Worm (Caenorhabditis elegans) whole organism, young adult: Measurements from ENCODE around the gene M176.11.

Experiments used
- F10E7.11 ChIP-seq: sonication (generic microtip); optimal IDR thresholded peaks from 2 replicates; lab custom pipeline; 2017; ENCODE audit warnings: mild to moderate bottlenecking, missing genetic modification characterization, moderate library complexity, missing compliant biosample characterization
- F37B4.10 ChIP-seq: fragments of 200-800 bp; sonication (Bioruptor generic); IDR thresholded peaks from 2 replicates; pipeline ENCODE4 v1.3.6; 2022; ENCODE audit warnings: missing genetic modification characterization, missing compliant biosample characterization
- F49E8.2 ChIP-seq: sonication (generic microtip); optimal IDR thresholded peaks from 3 replicates; lab custom pipeline; 2017; ENCODE audit warnings: missing genetic modification characterization, mild to moderate bottlenecking, missing compliant biosample characterization, antibody characterized with exemption, moderate library complexity; ENCODE audit not compliant: insufficient read depth
- F52B5.7 ChIP-seq: sonication (generic microtip); optimal IDR thresholded peaks from 2 replicates; lab custom pipeline; 2016; ENCODE audit warnings: mild to moderate bottlenecking, missing genetic modification characterization, missing compliant biosample characterization
- F57A8.1 ChIP-seq: fragments of 200-800 bp; sonication (Bioruptor generic); optimal IDR thresholded peaks from 2 replicates; lab custom pipeline; 2018; ENCODE audit warnings: mild to moderate bottlenecking, missing genetic modification characterization, moderate library complexity, missing compliant biosample characterization
- F57C9.4 ChIP-seq: sonication (generic microtip); optimal IDR thresholded peaks from 2 replicates; lab custom pipeline; 2017; ENCODE audit warnings: mild to moderate bottlenecking, missing genetic modification characterization, missing compliant biosample characterization
- K12H6.12 ChIP-seq: fragments of 200-800 bp; sonication (Bioruptor generic); optimal IDR thresholded peaks from 2 replicates; lab custom pipeline; 2018; ENCODE audit warnings: mild to moderate bottlenecking, missing genetic modification characterization, missing compliant biosample characterization
- Y67H2A.10 ChIP-seq: fragments of 200-800 bp; sonication (Bioruptor generic); conservative IDR thresholded peaks from 2 replicates; pipeline ENCODE4 v1.3.6; 2022; ENCODE audit warnings: missing genetic modification reagents, missing genetic modification characterization, missing compliant biosample characterization
- Y79H2A.3 ChIP-seq: fragments of 200-800 bp; sonication (Bioruptor generic); conservative IDR thresholded peaks from 2 replicates; pipeline ENCODE4 v1.3.6; 2022; ENCODE audit warnings: missing genetic modification reagents, missing genetic modification characterization, missing compliant biosample characterization
- Y95B8A.8 ChIP-seq: fragments of 200-800 bp; sonication (Bioruptor generic); IDR thresholded peaks from 2 replicates; pipeline ENCODE4 v1.3.6; 2022; ENCODE audit warnings: missing genetic modification reagents, missing genetic modification characterization, missing compliant biosample characterization
- aptf-2 ChIP-seq: fragments of 200-800 bp; sonication (Bioruptor generic); conservative IDR thresholded peaks from 2 replicates; pipeline ENCODE4 v1.3.6; 2022; ENCODE audit warnings: missing genetic modification reagents, missing genetic modification characterization, missing compliant biosample characterization
- athp-1 ChIP-seq: sonication (generic microtip); optimal IDR thresholded peaks from 2 replicates; lab custom pipeline; 2017; ENCODE audit warnings: mild to moderate bottlenecking, missing genetic modification characterization, missing compliant biosample characterization
- attf-3 ChIP-seq: fragments of 200-800 bp; sonication (Bioruptor generic); conservative IDR thresholded peaks from 2 replicates; pipeline ENCODE4 v1.3.6; 2022; ENCODE audit warnings: missing genetic modification reagents, missing genetic modification characterization, missing compliant biosample characterization
- attf-5 ChIP-seq: fragments of 200-800 bp; sonication (Bioruptor generic); optimal IDR thresholded peaks from 2 replicates; lab custom pipeline; 2018; ENCODE audit warnings: mild to moderate bottlenecking, missing genetic modification characterization, missing compliant biosample characterization
- bed-1 ChIP-seq: fragments of 200-800 bp; sonication (Bioruptor generic); IDR thresholded peaks from 2 replicates; pipeline ENCODE4 v1.3.6; 2022; ENCODE audit warnings: missing genetic modification reagents, missing genetic modification characterization, missing compliant biosample characterization
- bed-2 ChIP-seq: fragments of 200-800 bp; sonication (Bioruptor generic); IDR thresholded peaks from 2 replicates; pipeline ENCODE4 v1.3.6; 2022; ENCODE audit warnings: missing genetic modification reagents, missing genetic modification characterization, missing compliant biosample characterization
- ceh-100 ChIP-seq: fragments of 200-800 bp; sonication (Bioruptor generic); IDR thresholded peaks from 2 replicates; pipeline ENCODE4 v1.3.6; 2022; ENCODE audit warnings: missing genetic modification reagents, missing genetic modification characterization, missing compliant biosample characterization
- die-1 ChIP-seq: sonication (generic microtip); optimal IDR thresholded peaks from 2 replicates; lab custom pipeline; 2016; ENCODE audit warnings: missing genotype, mild to moderate bottlenecking, missing genetic modification characterization, missing compliant biosample characterization
- dox-1 ChIP-seq: fragments of 200-800 bp; sonication (Bioruptor generic); IDR thresholded peaks from 2 replicates; pipeline ENCODE4 v1.3.6; 2022; ENCODE audit warnings: missing genetic modification reagents, missing genetic modification characterization, missing compliant biosample characterization
- efl-1 ChIP-seq: fragments of 150-350 bp; optimal IDR thresholded peaks from 2 replicates; lab custom pipeline; 2014; ENCODE audit warnings: missing biosample characterization, missing genetic modification reagents, missing genetic modification characterization
- fkh-3 ChIP-seq: sonication (generic microtip); optimal IDR thresholded peaks from 2 replicates; lab custom pipeline; 2016; ENCODE audit warnings: mild to moderate bottlenecking, missing genetic modification characterization, missing compliant biosample characterization
- him-1 ChIP-seq: sonication (generic microtip); optimal IDR thresholded peaks from 2 replicates; lab custom pipeline; 2016; ENCODE audit warnings: missing genotype, missing genetic modification reagents, missing genetic modification characterization, missing compliant biosample characterization
- hlh-12 ChIP-seq: sonication (generic microtip); optimal IDR thresholded peaks from 2 replicates; lab custom pipeline; 2016; ENCODE audit warnings: missing genetic modification characterization, missing compliant biosample characterization
- lin-54 ChIP-seq: fragments of 200-800 bp; sonication (Bioruptor generic); optimal IDR thresholded peaks from 2 replicates; lab custom pipeline; 2018; ENCODE audit warnings: mild to moderate bottlenecking, missing genetic modification characterization, missing compliant biosample characterization
- madf-6 ChIP-seq: fragments of 200-800 bp; sonication (Bioruptor generic); IDR thresholded peaks from 2 replicates; pipeline ENCODE4 v1.3.6; 2022; ENCODE audit warnings: missing genetic modification reagents, missing genetic modification characterization, missing compliant biosample characterization
- mel-28 ChIP-seq: sonication (generic microtip); optimal IDR thresholded peaks from 2 replicates; lab custom pipeline; 2016; ENCODE audit warnings: borderline replicate concordance, mild to moderate bottlenecking, missing genetic modification characterization, missing compliant biosample characterization
- mes-4 ChIP-seq: sonication (generic microtip); optimal IDR thresholded peaks from 2 replicates; lab custom pipeline; 2016; ENCODE audit warnings: missing genotype, missing genetic modification characterization, missing compliant biosample characterization
- mxl-1 ChIP-seq: sonication (generic microtip); optimal IDR thresholded peaks from 2 replicates; lab custom pipeline; 2016; ENCODE audit warnings: missing genetic modification characterization, missing compliant biosample characterization
- nfya-1 ChIP-seq: sonication (generic microtip); optimal IDR thresholded peaks from 2 replicates; lab custom pipeline; 2017; ENCODE audit warnings: antibody characterized with exemption, missing compliant biosample characterization, missing genetic modification characterization, borderline replicate concordance; ENCODE audit not compliant: insufficient read depth
- nhr-120 ChIP-seq: fragments of 200-800 bp; sonication (Bioruptor generic); IDR thresholded peaks from 2 replicates; pipeline ENCODE4 v1.3.6; 2022; ENCODE audit warnings: missing genetic modification characterization, missing compliant biosample characterization
- nhr-179 ChIP-seq: sonication (generic microtip); optimal IDR thresholded peaks from 2 replicates; lab custom pipeline; 2016; ENCODE audit warnings: mild to moderate bottlenecking, missing genetic modification characterization, missing compliant biosample characterization
- nhr-27 ChIP-seq: fragments of 200-800 bp; sonication (Bioruptor generic); optimal IDR thresholded peaks from 2 replicates; lab custom pipeline; 2018; ENCODE audit warnings: mild to moderate bottlenecking, missing genetic modification characterization, moderate library complexity, missing compliant biosample characterization
- pbrm-1 ChIP-seq: fragments of 200-800 bp; sonication (Bioruptor generic); IDR thresholded peaks from 2 replicates; pipeline ENCODE4 v1.3.6; 2022; ENCODE audit warnings: missing genetic modification reagents, missing genetic modification characterization, missing compliant biosample characterization
- rpc-1 ChIP-seq, 2 experiments: fragments of 150-350 bp in 1 of 2; sonication (generic microtip) in 1 of 2; optimal IDR thresholded peaks; 2 replicates each; lab custom pipeline; 2014 to 2018; ENCODE audit warnings: missing biosample characterization in 1 of 2, missing genetic modification characterization in 1 of 2, missing genetic modification reagents in 1 of 2, missing genotype in 1 of 2
- somi-1 ChIP-seq: fragments of 200-800 bp; sonication (Bioruptor generic); optimal IDR thresholded peaks from 2 replicates; lab custom pipeline; 2018; ENCODE audit warnings: mild to moderate bottlenecking, missing genetic modification characterization, missing compliant biosample characterization
- tbp1 ChIP-seq: fragments of 200-800 bp; sonication (Bioruptor generic); optimal IDR thresholded peaks from 2 replicates; lab custom pipeline; 2018; ENCODE audit warnings: mild to moderate bottlenecking, missing genetic modification characterization, missing compliant biosample characterization
- zim-3 ChIP-seq: sonication (generic microtip); optimal IDR thresholded peaks from 2 replicates; lab custom pipeline; 2017; ENCODE audit warnings: mild to moderate bottlenecking, missing genetic modification characterization, moderate library complexity, missing compliant biosample characterization
- ztf-22 ChIP-seq: fragments of 200-800 bp; sonication (Bioruptor generic); optimal IDR thresholded peaks from 2 replicates; lab custom pipeline; 2018; ENCODE audit warnings: mild to moderate bottlenecking, missing genetic modification characterization, moderate library complexity, missing compliant biosample characterization
- ztf-25 ChIP-seq: fragments of 200-800 bp; sonication (Bioruptor generic); IDR thresholded peaks from 2 replicates; pipeline ENCODE4 v1.3.6; 2022; ENCODE audit warnings: missing genetic modification reagents, missing genetic modification characterization, missing compliant biosample characterization
- ztf-3 ChIP-seq: fragments of 200-800 bp; sonication (Bioruptor generic); optimal IDR thresholded peaks from 2 replicates; lab custom pipeline; 2018; ENCODE audit warnings: mild to moderate bottlenecking, missing genetic modification characterization, missing compliant biosample characterization

M176.11 gene

ce11 chrII:9398370-9398901, 23.6 kb upstream of the M176.11 start, which contains the start of the genes Y51B9A.14 and Y51B9A.8:
Gene Y51B9A.14, minus strand, starts transcription at chrII:9398470.
Gene Y51B9A.8, plus strand, starts transcription at chrII:9398851.
- TF ChIP-seq aptf-2 (GFP tag; lab: Robert Waterston, UW) (no peak), nfya-1 (tag; lab: Kevin White, UChicago) (no peak), F57C9.4 (no peak), tbp1 (no peak), somi-1 (GFP tag; lab: Kevin White, UChicago) (no peak), athp-1 (no peak), bed-2 (no peak), Y79H2A.3 (GFP tag; lab: Robert Waterston, UW) (no peak), pbrm-1 (GFP tag; lab: Robert Waterston, UW) (no peak)

DNA sequence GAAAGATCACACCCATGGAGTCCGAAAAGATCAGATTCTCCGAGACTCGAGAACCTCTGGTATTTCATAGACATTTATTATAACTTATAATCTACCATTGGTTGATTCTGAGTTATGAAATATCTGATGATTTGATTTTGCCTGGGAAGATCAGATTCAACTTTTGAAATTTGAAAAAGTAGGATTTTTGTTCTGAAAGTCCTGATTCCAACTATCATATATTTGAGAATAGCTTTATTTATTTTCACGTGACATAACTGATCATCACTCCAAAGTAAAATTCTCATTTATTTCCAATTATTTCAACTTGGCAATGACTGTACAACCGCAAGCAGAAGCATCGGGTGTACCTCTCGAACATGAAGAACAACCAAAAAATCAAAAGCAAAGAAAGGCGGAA, 22.3 kb upstream of the M176.11 start, which contains the start of gene Y51B9A.7:
Gene Y51B9A.7, plus strand, starts transcription at position 301 of the 400 bp plus-strand sequence.
- TF ChIP-seq F52B5.7 (tag; lab: Kevin White, UChicago) (no peak), lin-54 (GFP tag; lab: Kevin White, UChicago) (no peak), ztf-22 (no peak), die-1 (tag; lab: Kevin White, UChicago) (no peak), hlh-12 (no peak), attf-3 (GFP tag; lab: Robert Waterston, UW) (no peak), F10E7.11 (tag; lab: Kevin White, UChicago) (no peak), mxl-1 (no peak), him-1 (tag; lab: Kevin White, UChicago) (no peak), rpc-1 (optimal IDR thresholded peaks at IDR 0.05; lab: Kevin White, UChicago) (no peak), rpc-1 (tag; optimal IDR thresholded peaks at IDR 0.05; lab: Kevin White, UChicago) (no peak), ztf-3 (no peak)

DNA sequence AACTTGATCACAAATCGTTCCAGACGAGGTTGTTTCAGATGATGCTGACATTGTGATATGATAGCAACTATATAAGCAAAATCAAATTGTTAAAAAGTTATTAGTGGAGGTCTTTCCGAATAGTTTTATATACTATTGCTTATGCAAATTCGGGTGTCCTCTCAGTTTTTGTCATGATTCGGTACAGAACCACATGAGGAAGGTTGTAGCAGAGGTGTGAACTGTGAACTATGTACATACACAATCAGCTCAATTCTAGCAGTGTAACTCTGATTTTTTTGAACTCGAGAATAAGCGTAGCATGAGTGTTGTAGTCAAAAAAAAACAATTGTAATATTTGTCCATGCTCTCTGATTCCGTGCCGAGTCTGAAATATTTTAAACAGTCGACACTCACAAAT, 19.0 kb upstream of the M176.11 start, which contains the start of gene Y51B9A.6:
Gene Y51B9A.6, minus strand, starts transcription at position 101 of the 400 bp plus-strand sequence.
- TF ChIP-seq Y95B8A.8 (GFP tag; lab: Robert Waterston, UW) (no peak), athp-1 (no peak), F49E8.2 (tag; lab: Kevin White, UChicago) (no peak), fkh-3 (tag; lab: Kevin White, UChicago) (no peak), F57A8.1 (GFP tag; lab: Kevin White, UChicago) (no peak), nhr-27 (tag; lab: Kevin White, UChicago) (no peak), efl-1 (no peak), bed-1 (GFP tag; lab: Robert Waterston, UW) (no peak), nhr-120 (GFP tag; lab: Robert Waterston, UW) (no peak), nhr-179 (tag; lab: Kevin White, UChicago) (no peak), zim-3 (no peak), madf-6 (GFP tag; lab: Robert Waterston, UW) (no peak), dox-1 (no peak), mes-4 (tag; lab: Kevin White, UChicago) (no peak), K12H6.12 (tag; lab: Kevin White, UChicago) (no peak), tbp1 (no peak), F37B4.10 (no peak)

DNA sequence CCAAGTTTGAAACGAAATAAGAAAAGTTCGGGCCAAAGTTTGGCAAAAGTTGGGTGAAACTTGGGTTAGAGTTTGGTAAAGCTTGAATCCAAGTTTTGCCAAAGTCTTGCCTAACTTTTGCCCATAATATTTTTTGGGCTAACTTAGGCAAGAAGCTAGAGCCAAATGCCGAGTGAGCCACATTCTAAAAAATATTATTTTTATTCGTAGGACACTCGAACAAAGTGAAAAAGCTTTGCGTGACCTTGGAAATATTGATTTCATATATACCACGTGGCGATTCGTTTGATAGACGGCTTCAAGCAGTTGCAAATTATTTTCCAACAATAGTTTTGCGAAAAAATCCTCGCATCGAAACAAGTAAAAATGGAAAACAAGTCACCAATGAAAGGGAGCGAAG, 18.2 kb upstream of the M176.11 start, which contains the start of gene Y51B9A.5:
Gene Y51B9A.5, plus strand, starts transcription at position 301 of the 400 bp plus-strand sequence.
- no peak for TF ChIP-seq ceh-100 (GFP tag; lab: Robert Waterston, UW)
- no peak for TF ChIP-seq ztf-25 (GFP tag; lab: Robert Waterston, UW)
- no peak for TF ChIP-seq Y67H2A.10 (GFP tag; lab: Robert Waterston, UW)
- no peak for TF ChIP-seq mxl-1
- no peak for TF ChIP-seq dox-1
- TF ChIP-seq mel-28 = no peak
- TF ChIP-seq attf-5 (GFP tag; lab: Kevin White, UChicago) = no peak
